Worm (Caenorhabditis elegans) whole organism, L2 larva: ENCODE data around the gene fbxa-138.

Experiments
- C34F6.9 ChIP-seq: fragments of 150-350 bp; optimal IDR thresholded peaks from 2 replicates; lab custom pipeline; 2014; ENCODE audit warnings: missing biosample characterization, missing genetic modification characterization
- F13H6.1 ChIP-seq: sonication (generic microtip); optimal IDR thresholded peaks from 2 replicates; lab custom pipeline; 2016; ENCODE audit warnings: missing genetic modification characterization, missing compliant biosample characterization
- ama-1 ChIP-seq: fragments of 150-350 bp; optimal IDR thresholded peaks from 2 replicates; lab custom pipeline; 2018; ENCODE audit warnings: inconsistent platforms
- dmd-4 ChIP-seq: sonication (generic microtip); optimal IDR thresholded peaks from 2 replicates; lab custom pipeline; 2017; ENCODE audit warnings: missing biosample characterization, missing genetic modification characterization
- fos-1 ChIP-seq: fragments of 150-350 bp; optimal IDR thresholded peaks from 2 replicates; lab custom pipeline; 2014; ENCODE audit warnings: missing biosample characterization, missing genetic modification characterization
- gmeb-1 ChIP-seq: fragments of 150-350 bp; optimal IDR thresholded peaks from 2 replicates; lab custom pipeline; 2014; ENCODE audit warnings: missing biosample characterization, missing genetic modification characterization
- lin-39 ChIP-seq: fragments of 150-350 bp; optimal IDR thresholded peaks from 2 replicates; lab custom pipeline; 2014; ENCODE audit warnings: missing biosample characterization, missing genetic modification reagents, missing genetic modification characterization
- mab-5 ChIP-seq: fragments of 150-350 bp; optimal IDR thresholded peaks from 2 replicates; lab custom pipeline; 2014; ENCODE audit warnings: missing biosample characterization, missing genetic modification characterization
- mbf-1 ChIP-seq: sonication (generic microtip); optimal IDR thresholded peaks from 2 replicates; lab custom pipeline; 2017; ENCODE audit warnings: missing biosample characterization, missing genetic modification characterization
- nhr-129 ChIP-seq: fragments of 150-350 bp; optimal IDR thresholded peaks from 2 replicates; lab custom pipeline; 2014; ENCODE audit warnings: missing biosample characterization, missing genetic modification characterization
- nhr-21 ChIP-seq: fragments of 150-350 bp; optimal IDR thresholded peaks from 2 replicates; lab custom pipeline; 2014; ENCODE audit warnings: missing biosample characterization, missing genetic modification characterization
- nhr-6 ChIP-seq: fragments of 150-350 bp; optimal IDR thresholded peaks from 2 replicates; lab custom pipeline; 2014; ENCODE audit warnings: missing biosample characterization, missing genetic modification characterization
- snpc-4 ChIP-seq: fragments of 150-350 bp; optimal IDR thresholded peaks from 2 replicates; lab custom pipeline; 2014; ENCODE audit warnings: missing biosample characterization, missing genetic modification characterization
- unc-39 ChIP-seq: fragments of 150-350 bp; optimal IDR thresholded peaks from 2 replicates; lab custom pipeline; 2014; ENCODE audit warnings: missing biosample characterization, missing genetic modification characterization
- unc-62 ChIP-seq: fragments of 150-350 bp; optimal IDR thresholded peaks from 2 replicates; lab custom pipeline; 2014; ENCODE audit warnings: missing biosample characterization, missing genetic modification reagents, missing genetic modification characterization
- ztf-1 ChIP-seq: fragments of 200-800 bp; sonication (Bioruptor generic); conservative IDR thresholded peaks from 2 replicates; pipeline ENCODE4 v1.3.6; 2022; ENCODE audit warnings: missing genetic modification characterization, missing compliant biosample characterization
- ztf-11 ChIP-seq: sonication (generic microtip); optimal IDR thresholded peaks from 2 replicates; lab custom pipeline; 2017; ENCODE audit warnings: missing biosample characterization, missing genetic modification characterization

Gene fbxa-138

DNA sequence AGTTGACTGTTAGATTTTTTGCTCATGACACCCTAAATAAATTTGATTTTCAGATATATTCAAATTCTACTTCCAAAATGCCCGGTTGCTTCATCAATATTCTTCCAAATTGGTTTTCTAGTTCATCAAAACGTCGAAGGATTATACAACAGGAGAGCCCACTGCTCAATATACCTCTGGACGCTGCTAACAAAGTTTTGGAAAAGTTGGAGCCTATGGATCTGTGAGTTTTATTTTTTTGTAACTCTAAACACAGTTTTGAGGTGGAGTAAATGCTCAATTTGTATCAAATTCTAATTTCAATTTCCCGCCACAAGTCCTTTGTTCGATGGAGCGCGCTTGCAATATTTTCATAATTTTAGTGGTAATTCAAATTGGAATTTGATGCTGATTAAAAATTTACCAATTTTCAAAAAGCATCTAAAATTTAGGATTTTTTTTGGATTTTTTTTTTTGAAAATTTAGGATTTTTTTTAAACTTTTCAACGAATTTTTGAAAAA, 41.1 kb downstream of the fbxa-138 start, which contains the start of gene fbxa-27:
fbxa-27 (plus strand) TSS at position 51 of the 501 bp plus-strand sequence.
- TF ChIP-seq C34F6.9 (tag; lab: Kevin White, UChicago) = no peak
- TF ChIP-seq F13H6.1 (tag; lab: Kevin White, UChicago) = no peak
- TF ChIP-seq ztf-1 (GFP tag; lab: Robert Waterston, UW) = no peak
- TF ChIP-seq unc-62 = no peak
- TF ChIP-seq ztf-11 (tag; lab: Kevin White, UChicago) = no peak
- no peak for TF ChIP-seq nhr-6 (tag; lab: Kevin White, UChicago)
- TF ChIP-seq mbf-1 (tag; lab: Kevin White, UChicago) = no peak
- TF ChIP-seq mab-5 (tag; lab: Kevin White, UChicago) = no peak
- no peak for TF ChIP-seq nhr-21
- TF ChIP-seq gmeb-1 (tag; lab: Kevin White, UChicago) = no peak
- no peak for TF ChIP-seq dmd-4
- no peak for TF ChIP-seq unc-39

DNA sequence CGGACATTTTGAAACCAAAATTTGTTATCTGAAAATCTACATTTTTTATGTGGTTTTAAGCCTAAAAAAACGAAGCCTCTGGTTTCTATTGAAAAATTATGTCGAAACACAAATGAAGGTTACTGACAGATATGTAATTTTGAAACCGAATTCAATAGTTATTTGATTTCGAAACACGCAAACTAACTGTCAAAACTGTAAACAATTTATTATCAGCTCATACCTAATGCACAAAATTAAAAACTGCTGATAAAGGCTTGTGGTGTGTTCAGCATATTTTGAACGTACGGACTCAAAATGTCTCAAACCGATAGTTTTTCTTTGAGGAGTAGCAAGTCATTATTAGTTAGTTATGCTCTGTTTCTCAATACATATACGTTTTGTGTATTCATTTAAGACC, 41.6 kb downstream of the fbxa-138 start, which contains the start of gene fbxa-26:
fbxa-26 (minus strand) TSS at position 35 of the 400 bp plus-strand sequence.
- TF ChIP-seq nhr-129 (no peak), ama-1 (no peak), fos-1 (tag; lab: Kevin White, UChicago) (peak; percentile 48), mab-5 (tag; lab: Kevin White, UChicago) (no peak)

DNA sequence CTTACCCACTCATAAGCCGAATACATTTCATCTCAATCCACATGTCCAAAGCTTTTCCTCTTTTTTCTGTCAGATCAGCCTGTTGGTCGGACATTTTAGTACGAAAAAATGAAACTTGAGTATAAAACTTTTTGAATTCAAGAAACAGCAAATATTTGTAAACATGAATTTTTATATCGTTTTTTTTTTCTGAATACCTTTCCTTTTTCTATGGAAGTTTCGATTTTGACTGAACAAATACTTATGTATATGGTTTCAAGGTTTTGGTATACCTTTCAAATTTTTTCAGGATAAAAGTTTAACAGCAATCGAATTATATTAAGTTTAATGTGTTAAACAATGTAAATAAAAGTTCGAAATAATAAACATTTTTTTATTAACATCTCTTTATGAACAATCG, 43.8 kb downstream of the fbxa-138 start, which contains the start of gene fbxa-5:
fbxa-5 (minus strand) TSS at position 101 of the 400 bp plus-strand sequence.
- TF ChIP-seq snpc-4 (tag; lab: Kevin White, UChicago) = no peak
- no peak for TF ChIP-seq lin-39 (tag; lab: Kevin White, UChicago)
